Worm (Caenorhabditis elegans) whole organism, L3 larva: Measurements from ENCODE around the gene W03H9.2.

Experiments used
- ceh-9 ChIP-seq: sonication (generic microtip); optimal IDR thresholded peaks from 2 replicates; lab custom pipeline; 2018; ENCODE audit warnings: missing biosample characterization, missing genetic modification characterization
- egl-27 ChIP-seq: sonication (generic microtip); optimal IDR thresholded peaks from 4 replicates; lab custom pipeline; 2017; ENCODE audit warnings: missing biosample characterization, missing genetic modification reagents, missing genetic modification characterization
- eor-1 ChIP-seq, 2 experiments: fragments of 150-350 bp; optimal IDR thresholded peaks; 2 replicates each; lab custom pipeline; 2014 to 2018; ENCODE audit warnings: missing biosample characterization in 2 of 2, missing genetic modification characterization in 2 of 2
- lin-15B ChIP-seq: fragments of 150-350 bp; optimal IDR thresholded peaks from 2 replicates; lab custom pipeline; 2014; ENCODE audit warnings: missing biosample characterization, missing genetic modification characterization
- nfya-1 ChIP-seq: sonication (generic microtip); optimal IDR thresholded peaks from 2 replicates; lab custom pipeline; 2017; ENCODE audit warnings: missing genetic modification characterization, mild to moderate bottlenecking, missing compliant biosample characterization, antibody characterized with exemption, moderate library complexity; ENCODE audit not compliant: insufficient read depth
- nhr-12 ChIP-seq: fragments of 150-350 bp; optimal IDR thresholded peaks from 2 replicates; lab custom pipeline; 2014; ENCODE audit warnings: missing biosample characterization, missing genetic modification characterization
- nhr-76 ChIP-seq: fragments of 150-350 bp; sonication (generic microtip); optimal IDR thresholded peaks from 5 replicates; lab custom pipeline; 2014; ENCODE audit warnings: missing biosample characterization, missing genetic modification characterization
- skn-1 ChIP-seq: fragments of 150-350 bp; optimal IDR thresholded peaks from 2 replicates; lab custom pipeline; 2014; ENCODE audit warnings: missing biosample characterization, missing genetic modification characterization
- unc-62 ChIP-seq: fragments of 150-350 bp; sonication (generic microtip); optimal IDR thresholded peaks from 4 replicates; lab custom pipeline; 2014; ENCODE audit warnings: missing biosample characterization, missing genetic modification reagents, missing genetic modification characterization
- zag-1 ChIP-seq: fragments of 150-350 bp; optimal IDR thresholded peaks from 2 replicates; lab custom pipeline; 2014; ENCODE audit warnings: missing biosample characterization, missing genetic modification characterization

DNA sequence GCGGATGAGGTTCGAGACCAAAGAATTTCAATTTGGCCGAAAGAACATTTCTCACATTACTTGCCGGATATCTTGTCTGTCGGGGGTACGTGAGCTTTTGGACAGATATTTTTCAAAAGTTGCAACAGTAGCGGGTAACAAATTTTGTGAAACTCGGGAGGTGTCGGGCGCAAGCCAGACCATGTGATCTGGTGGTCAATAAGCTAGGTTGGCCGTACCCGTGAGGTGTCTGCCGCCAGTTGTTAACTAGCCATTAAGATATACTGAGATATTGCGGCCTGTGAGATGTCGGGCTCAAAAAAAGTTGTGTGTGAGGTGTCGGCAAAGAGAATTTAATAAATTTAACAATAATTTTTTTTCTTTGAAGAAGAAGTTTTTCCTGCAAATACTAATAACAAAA is 25.3 kb downstream of the W03H9.2 start:
- TF ChIP-seq nfya-1 (tag; lab: Kevin White, UChicago) (no peak), nhr-76 (no peak), skn-1 (tag; lab: Kevin White, UChicago) (no peak), unc-62 (GFP tag; lab: Kevin White, UChicago) (no peak), egl-27 (tag; lab: Kevin White, UChicago) (no peak), zag-1 (no peak), eor-1 (tag; optimal IDR thresholded peaks at IDR 0.05; lab: Kevin White, UChicago) (no peak), ceh-9 (tag; lab: Kevin White, UChicago) (no peak), lin-15B (no peak), nhr-12 (no peak)
